Worm (Caenorhabditis elegans) whole organism, L1 larva: ENCODE measurements around the gene T05A12.4.
A peak's percentile ranks its signal among the peaks of the same experiment; 100 is the strongest.

Experiments
- C04F5.9 ChIP-seq: sonication (generic microtip); optimal IDR thresholded peaks from 2 replicates; lab custom pipeline; 2016; ENCODE audit warnings: missing genetic modification characterization, missing compliant biosample characterization
- C16A3.4 ChIP-seq: fragments of 150-350 bp; optimal IDR thresholded peaks from 2 replicates; lab custom pipeline; 2014; ENCODE audit warnings: missing biosample characterization, missing genetic modification characterization
- C34B4.2 ChIP-seq: sonication (generic microtip); optimal IDR thresholded peaks from 2 replicates; lab custom pipeline; 2017; ENCODE audit warnings: mild to moderate bottlenecking, missing genetic modification characterization, missing compliant biosample characterization
- Y116A8C.19 ChIP-seq: sonication (generic microtip); optimal IDR thresholded peaks from 2 replicates; lab custom pipeline; 2016; ENCODE audit warnings: missing compliant biosample characterization, missing genetic modification characterization, borderline replicate concordance
- aha-1 ChIP-seq: fragments of 150-350 bp; optimal IDR thresholded peaks from 2 replicates; lab custom pipeline; 2014; ENCODE audit warnings: missing biosample characterization, missing genetic modification characterization
- alr-1 ChIP-seq: fragments of 200-800 bp; sonication (Bioruptor generic); optimal IDR thresholded peaks from 2 replicates; lab custom pipeline; 2018; ENCODE audit warnings: borderline replicate concordance, mild to moderate bottlenecking, missing genetic modification characterization, missing compliant biosample characterization
- blmp-1 ChIP-seq: fragments of 150-350 bp; optimal IDR thresholded peaks from 2 replicates; lab custom pipeline; 2014; ENCODE audit warnings: missing biosample characterization, missing genetic modification characterization
- ceh-82 ChIP-seq, 3 experiments: fragments of 150-350 bp in 1 of 3; sonication (generic microtip) in 2 of 3; optimal IDR thresholded peaks; 2 replicates each; lab custom pipeline; 2014 to 2017; ENCODE audit warnings: missing biosample characterization in 3 of 3, missing genetic modification characterization in 3 of 3
- ces-1 ChIP-seq: fragments of 150-350 bp; optimal IDR thresholded peaks from 2 replicates; lab custom pipeline; 2014; ENCODE audit warnings: missing biosample characterization, missing genetic modification reagents, missing genetic modification characterization
- dpl-1 ChIP-seq, 3 experiments: fragments of 150-350 bp in 2 of 3; sonication (generic microtip) in 1 of 3; optimal IDR thresholded peaks; 2 replicates each; lab custom pipeline; 2014 to 2017; ENCODE audit warnings: missing biosample characterization in 3 of 3, missing genetic modification characterization in 3 of 3, missing genetic modification reagents in 3 of 3
- dsc-1 ChIP-seq: sonication (generic microtip); optimal IDR thresholded peaks from 2 replicates; lab custom pipeline; 2016; ENCODE audit warnings: mild to moderate bottlenecking, missing genetic modification characterization, missing compliant biosample characterization
- efl-1 ChIP-seq, 4 experiments: fragments of 150-350 bp; optimal IDR thresholded peaks in 3 of 4; peaks in 1 of 4; 1 replicate in 1 of 4; 2 replicates in 3 of 4; lab custom pipeline; 2014; ENCODE audit warnings: missing biosample characterization in 2 of 4, missing genetic modification characterization in 2 of 4, missing genetic modification reagents in 2 of 4
- egl-13 ChIP-seq: sonication (generic microtip); optimal IDR thresholded peaks from 2 replicates; lab custom pipeline; 2016; ENCODE audit warnings: missing genotype, missing genetic modification reagents, missing genetic modification characterization, missing compliant biosample characterization
- elt-2 ChIP-seq: sonication (generic microtip); optimal IDR thresholded peaks from 2 replicates; lab custom pipeline; 2016; ENCODE audit warnings: missing genetic modification characterization, mild to moderate bottlenecking, inconsistent platforms, missing compliant biosample characterization, missing genetic modification reagents
- elt-3 ChIP-seq, 6 experiments: fragments of 150-350 bp in 1 of 6; sonication (generic microtip); optimal IDR thresholded peaks; 2 replicates each; lab custom pipeline; 2017 to 2018; ENCODE audit warnings: missing biosample characterization in 6 of 6, missing genetic modification characterization in 6 of 6, inconsistent platforms in 1 of 6
- fkh-10 ChIP-seq: sonication (generic microtip); optimal IDR thresholded peaks from 2 replicates; lab custom pipeline; 2017; ENCODE audit warnings: missing biosample characterization, missing genetic modification reagents, missing genetic modification characterization
- fkh-8 ChIP-seq: sonication (generic microtip); optimal IDR thresholded peaks from 2 replicates; lab custom pipeline; 2016; ENCODE audit warnings: mild to moderate bottlenecking, missing genetic modification characterization, missing compliant biosample characterization
- fos-1 ChIP-seq: fragments of 150-350 bp; optimal IDR thresholded peaks from 2 replicates; lab custom pipeline; 2014; ENCODE audit warnings: missing biosample characterization, missing genetic modification characterization
- grh-1 ChIP-seq: fragments of 200-800 bp; sonication (Bioruptor generic); IDR thresholded peaks from 2 replicates; pipeline ENCODE4 v1.3.6; 2022; ENCODE audit warnings: missing genetic modification reagents, missing genetic modification characterization, missing compliant biosample characterization
- hlh-4 ChIP-seq: sonication (generic microtip); optimal IDR thresholded peaks from 2 replicates; lab custom pipeline; 2016; ENCODE audit warnings: mild to moderate bottlenecking, missing genetic modification characterization, missing compliant biosample characterization
- hpl-2 ChIP-seq: fragments of 150-350 bp; optimal IDR thresholded peaks from 2 replicates; lab custom pipeline; 2014; ENCODE audit warnings: missing biosample characterization, missing genetic modification reagents, missing genetic modification characterization
- irx-1 ChIP-seq: sonication (generic microtip); optimal IDR thresholded peaks from 2 replicates; lab custom pipeline; 2016; ENCODE audit warnings: missing genetic modification characterization, missing compliant biosample characterization
- isw-1 ChIP-seq: fragments of 200-800 bp; sonication (Bioruptor generic); IDR thresholded peaks from 2 replicates; pipeline ENCODE4 v1.3.6; 2022; ENCODE audit warnings: missing genetic modification characterization, missing compliant biosample characterization
- jun-1 ChIP-seq: fragments of 150-350 bp; optimal IDR thresholded peaks from 2 replicates; lab custom pipeline; 2014; ENCODE audit warnings: missing biosample characterization, missing genetic modification reagents, missing genetic modification characterization
- lin-13 ChIP-seq: fragments of 150-350 bp; optimal IDR thresholded peaks from 2 replicates; lab custom pipeline; 2014; ENCODE audit warnings: missing biosample characterization, missing genetic modification reagents, missing genetic modification characterization
- lin-14 ChIP-seq: fragments of 200-800 bp; sonication (Bioruptor generic); optimal IDR thresholded peaks from 2 replicates; lab custom pipeline; 2018; ENCODE audit warnings: mild to moderate bottlenecking, missing genetic modification characterization, moderate library complexity, missing compliant biosample characterization
- lin-35 ChIP-seq, 2 experiments: fragments of 150-350 bp; optimal IDR thresholded peaks; 2 replicates each; lab custom pipeline; 2014; ENCODE audit warnings: missing biosample characterization in 2 of 2, missing genetic modification characterization in 2 of 2, missing genetic modification reagents in 2 of 2
- mab-9 ChIP-seq: fragments of 200-800 bp; sonication (Bioruptor generic); IDR thresholded peaks from 2 replicates; pipeline ENCODE4 v1.3.6; 2022; ENCODE audit warnings: missing genetic modification reagents, missing genetic modification characterization, missing compliant biosample characterization
- mdl-1 ChIP-seq, 2 experiments: fragments of 150-350 bp; optimal IDR thresholded peaks; 2 replicates each; lab custom pipeline; 2014 to 2017; ENCODE audit warnings: missing biosample characterization in 2 of 2, missing genetic modification characterization in 2 of 2, inconsistent platforms in 1 of 2
- mep-1 ChIP-seq: fragments of 150-350 bp; optimal IDR thresholded peaks from 2 replicates; lab custom pipeline; 2014; ENCODE audit warnings: missing biosample characterization, missing genetic modification characterization
- nhr-19 ChIP-seq: fragments of 200-800 bp; sonication (Bioruptor generic); conservative IDR thresholded peaks from 2 replicates; pipeline ENCODE4 v1.3.6; 2022; ENCODE audit warnings: missing genetic modification characterization, missing compliant biosample characterization
- nhr-20 ChIP-seq: sonication (generic microtip); optimal IDR thresholded peaks from 2 replicates; lab custom pipeline; 2016; ENCODE audit warnings: mild to moderate bottlenecking, missing genetic modification characterization, missing compliant biosample characterization
- nhr-47 ChIP-seq: sonication (generic microtip); optimal IDR thresholded peaks from 2 replicates; lab custom pipeline; 2016; ENCODE audit warnings: mild to moderate bottlenecking, missing genetic modification characterization, moderate library complexity, missing compliant biosample characterization
- nhr-71 ChIP-seq: sonication (generic microtip); optimal IDR thresholded peaks from 2 replicates; lab custom pipeline; 2016; ENCODE audit warnings: mild to moderate bottlenecking, missing genetic modification characterization, moderate library complexity, missing compliant biosample characterization
- nhr-85 ChIP-seq: sonication (generic microtip); peaks from one replicate; lab custom pipeline; 2016; ENCODE audit warnings: missing genetic modification characterization, inconsistent platforms, missing compliant biosample characterization
- pag-3 ChIP-seq: sonication (generic microtip); optimal IDR thresholded peaks from 2 replicates; lab custom pipeline; 2017; ENCODE audit warnings: missing genetic modification characterization, mild to moderate bottlenecking, missing compliant biosample characterization, antibody characterized with exemption, borderline replicate concordance; ENCODE audit not compliant: insufficient read depth
- rnt-1 ChIP-seq: sonication (generic microtip); optimal IDR thresholded peaks from 2 replicates; lab custom pipeline; 2016; ENCODE audit warnings: mild to moderate bottlenecking, missing genetic modification characterization, moderate library complexity, missing compliant biosample characterization
- skn-1 ChIP-seq: fragments of 150-350 bp; optimal IDR thresholded peaks from 2 replicates; lab custom pipeline; 2014; ENCODE audit warnings: missing biosample characterization, missing genetic modification characterization
- snpc-4 ChIP-seq: fragments of 150-350 bp; optimal IDR thresholded peaks from 2 replicates; lab custom pipeline; 2014; ENCODE audit warnings: missing biosample characterization, missing genetic modification characterization
- sox-4 ChIP-seq: sonication (generic microtip); optimal IDR thresholded peaks from 2 replicates; lab custom pipeline; 2016; ENCODE audit warnings: missing genetic modification characterization, missing compliant biosample characterization
- sptf-1 ChIP-seq: fragments of 150-350 bp; optimal IDR thresholded peaks from 2 replicates; lab custom pipeline; 2014; ENCODE audit warnings: missing biosample characterization, missing genetic modification characterization
- sup-37 ChIP-seq: fragments of 200-800 bp; sonication (Bioruptor generic); optimal IDR thresholded peaks from 2 replicates; lab custom pipeline; 2018; ENCODE audit warnings: mild to moderate bottlenecking, missing genetic modification characterization, missing compliant biosample characterization
- swsn-7 ChIP-seq: sonication (generic microtip); optimal IDR thresholded peaks from 2 replicates; lab custom pipeline; 2016; ENCODE audit warnings: missing genetic modification characterization, missing compliant biosample characterization
- unc-62 ChIP-seq: fragments of 150-350 bp; optimal IDR thresholded peaks from 2 replicates; lab custom pipeline; 2014; ENCODE audit warnings: missing biosample characterization, missing genetic modification reagents, missing genetic modification characterization
- unc-86 ChIP-seq: sonication (generic microtip); optimal IDR thresholded peaks from 2 replicates; lab custom pipeline; 2016; ENCODE audit warnings: missing genetic modification characterization, missing compliant biosample characterization
- vab-15 ChIP-seq: sonication (generic microtip); optimal IDR thresholded peaks from 2 replicates; lab custom pipeline; 2017; ENCODE audit warnings: missing genotype, mild to moderate bottlenecking, missing genetic modification characterization, missing compliant biosample characterization
- xbp-1 ChIP-seq: sonication (generic microtip); optimal IDR thresholded peaks from 2 replicates; lab custom pipeline; 2016; ENCODE audit warnings: missing genetic modification characterization, missing compliant biosample characterization
- zag-1 ChIP-seq: fragments of 150-350 bp; optimal IDR thresholded peaks from 2 replicates; lab custom pipeline; 2014; ENCODE audit warnings: missing biosample characterization, missing genetic modification characterization
- ztf-11 ChIP-seq, 2 experiments: sonication (generic microtip); optimal IDR thresholded peaks; 2 replicates each; lab custom pipeline; 2016 to 2017; ENCODE audit warnings: missing genetic modification characterization in 2 of 2, missing biosample characterization in 1 of 2, missing compliant biosample characterization in 1 of 2

Gene T05A12.4

DNA sequence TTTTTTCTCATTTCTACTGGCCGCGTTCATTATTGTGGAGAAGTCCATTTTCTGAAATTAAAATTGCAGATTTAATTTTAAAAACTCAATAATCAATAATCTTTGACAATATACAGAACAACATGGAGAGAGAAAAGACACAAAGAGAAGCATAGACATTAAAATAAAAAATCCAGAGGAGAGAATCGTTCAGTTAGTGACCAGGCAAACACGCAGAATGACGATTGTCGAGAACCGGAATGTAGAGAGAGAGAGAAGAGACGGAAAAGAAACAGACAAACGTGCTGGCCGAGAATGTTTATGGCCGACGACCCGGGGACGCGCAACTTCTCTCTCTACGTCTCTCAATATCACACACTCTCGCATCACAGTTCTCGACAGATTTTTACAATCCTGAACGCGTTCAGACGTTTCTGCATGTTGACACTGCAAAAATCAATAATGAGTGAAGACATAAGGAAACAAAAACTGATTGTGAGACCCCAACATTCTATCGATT, at the start of gene T05A12.4, which contains the start of gene T05A12.3:
T05A12.4 (plus strand) TSS at position 348 of the 499 bp plus-strand sequence.
T05A12.3 (minus strand) TSS at position 51 of the 499 bp plus-strand sequence.
- TF ChIP-seq elt-2 (tag; lab: Kevin White, UChicago) (no peak), skn-1 (tag; lab: Kevin White, UChicago) (peak; percentile 28), C16A3.4 (tag; lab: Kevin White, UChicago) (peak; percentile 22), dsc-1 (tag; lab: Kevin White, UChicago) (no peak), nhr-85 (no peak), pag-3 (tag; lab: Kevin White, UChicago) (no peak), lin-35 (GFP tag; optimal IDR thresholded peaks at IDR 0.05; lab: Kevin White, UChicago) (peak in 1 of 2 experiments; percentile 41), isw-1 (GFP tag; lab: Robert Waterston, UW) (peak; percentile 13), swsn-7 (peak; percentile 12), nhr-20 (tag; lab: Kevin White, UChicago) (peak; percentile 15), elt-3 (tag; optimal IDR thresholded peaks at IDR 0.05; lab: Kevin White, UChicago) (no peak), lin-13 (GFP tag; lab: Kevin White, UChicago) (no peak), snpc-4 (tag; lab: Kevin White, UChicago) (no peak), dpl-1 (GFP tag; optimal IDR thresholded peaks at IDR 0.05; lab: Kevin White, UChicago) (peak in 2 of 3 experiments; percentile 38 to 40), mab-9 (GFP tag; lab: Robert Waterston, UW) (no peak), hpl-2 (no peak), nhr-47 (no peak), ztf-11 (tag; optimal IDR thresholded peaks at IDR 0.05; lab: Kevin White, UChicago) (no peak), rnt-1 (tag; lab: Kevin White, UChicago) (peak; percentile 76), lin-14 (GFP tag; lab: Kevin White, UChicago) (no peak), grh-1 (GFP tag; lab: Robert Waterston, UW) (peak; percentile 15; the same call in 1 of the 2 replicates), jun-1 (tag; lab: Kevin White, UChicago) (peak; percentile 55), C34B4.2 (no peak), ceh-82 (tag; optimal IDR thresholded peaks at IDR 0.05; lab: Kevin White, UChicago) (peak in 2 of 3 experiments; percentile 1 to 34), blmp-1 (tag; lab: Kevin White, UChicago) (peak; percentile 34), efl-1 (optimal IDR thresholded peaks at IDR 0.05; lab: Kevin White, UChicago) (peak; percentile 56 to 57), efl-1 (GFP tag; optimal IDR thresholded peaks at IDR 0.05 in 1 of 2; lab: Kevin White, UChicago) (peak; percentile 32 to 87), irx-1 (no peak), xbp-1 (tag; lab: Kevin White, UChicago) (peak; percentile 31)

ce11 chrIV:6839091-6839522, 48.6 kb upstream of the T05A12.4 start:
- no peak for TF ChIP-seq hlh-4 (tag; lab: Kevin White, UChicago)
- peak in 1 of 2 experiments; percentile 41 for TF ChIP-seq mdl-1 (tag; optimal IDR thresholded peaks at IDR 0.05; lab: Kevin White, UChicago)
- TF ChIP-seq fkh-8, result peak; percentile 89
- TF ChIP-seq ces-1 (GFP tag; lab: Kevin White, UChicago), result no peak
- peak; percentile 94 for TF ChIP-seq fkh-10 (GFP tag; lab: Kevin White, UChicago)
- no peak for TF ChIP-seq unc-62
- no peak for TF ChIP-seq vab-15
- peak; percentile 81 for TF ChIP-seq unc-86
- peak; percentile 73 for TF ChIP-seq zag-1
- no peak; the same call in 1 of the 2 replicates for TF ChIP-seq mab-9 (GFP tag; lab: Robert Waterston, UW)
- TF ChIP-seq nhr-19 (GFP tag; lab: Robert Waterston, UW), result peak; percentile 76
- TF ChIP-seq sup-37 (GFP tag; lab: Kevin White, UChicago), result peak; percentile 33
- no peak for TF ChIP-seq C04F5.9 (tag; lab: Kevin White, UChicago)
- TF ChIP-seq aha-1, result peak; percentile 24
- TF ChIP-seq irx-1, result peak; percentile 79
- no peak for TF ChIP-seq alr-1
- no peak for TF ChIP-seq Y116A8C.19 (tag; lab: Kevin White, UChicago)
- peak; percentile 36 to 52 (median 45) for TF ChIP-seq dpl-1 (GFP tag; optimal IDR thresholded peaks at IDR 0.05; lab: Kevin White, UChicago)
- TF ChIP-seq elt-2 (tag; lab: Kevin White, UChicago), result peak; percentile 92
- TF ChIP-seq egl-13, result peak; percentile 90
- TF ChIP-seq nhr-47, result peak; percentile 89
- peak; percentile 96 for TF ChIP-seq nhr-71 (tag; lab: Kevin White, UChicago)
- TF ChIP-seq fos-1 (tag; lab: Kevin White, UChicago), result peak; percentile 58
- no peak for TF ChIP-seq sptf-1 (tag; lab: Kevin White, UChicago)
- TF ChIP-seq sox-4 (tag; lab: Kevin White, UChicago), result peak; percentile 18
- TF ChIP-seq mep-1, result peak; percentile 59
- TF ChIP-seq nhr-85, result peak; percentile 69
- TF ChIP-seq blmp-1 (tag; lab: Kevin White, UChicago), result peak; percentile 80
